Fruit fly (Drosophila melanogaster) whole organism, pupa: Measurements from ENCODE around the gene bb8.

Experiments
- CG10348 ChIP-seq: fragments of 200-800 bp; sonication (Bioruptor generic); IDR thresholded peaks from 2 replicates; pipeline ENCODE4 v1.3.6; 2022; ENCODE audit warnings: missing biosample characterization, missing genetic modification characterization
- CG17806 ChIP-seq: fragments of 200-800 bp; sonication (Bioruptor generic); optimal IDR thresholded peaks from 2 replicates; lab custom pipeline; 2018; ENCODE audit warnings: missing biosample characterization, mild to moderate bottlenecking, missing genetic modification characterization, moderate library complexity
- D1 ChIP-seq: fragments of 200-800 bp; sonication (Bioruptor generic); optimal IDR thresholded peaks from 2 replicates; lab custom pipeline; 2018; ENCODE audit warnings: missing biosample characterization, mild to moderate bottlenecking, missing genetic modification characterization, moderate library complexity
- EcR ChIP-seq: fragments of 200-800 bp; sonication (Bioruptor generic); optimal IDR thresholded peaks from 3 replicates; lab custom pipeline; 2019; ENCODE audit warnings: missing biosample characterization, missing genetic modification characterization, mild to moderate bottlenecking, moderate library complexity, missing genetic modification reagents
- Pif1B ChIP-seq: fragments of 200-800 bp; sonication (Bioruptor generic); optimal IDR thresholded peaks from 3 replicates; lab custom pipeline; 2016; ENCODE audit warnings: missing biosample characterization, missing genetic modification characterization
- fd96Ca ChIP-seq: fragments of 200-800 bp; sonication (Bioruptor generic); IDR thresholded peaks from 3 replicates; pipeline ENCODE4 v1.3.6; 2022; ENCODE audit warnings: missing biosample characterization, missing genetic modification characterization

DNA sequence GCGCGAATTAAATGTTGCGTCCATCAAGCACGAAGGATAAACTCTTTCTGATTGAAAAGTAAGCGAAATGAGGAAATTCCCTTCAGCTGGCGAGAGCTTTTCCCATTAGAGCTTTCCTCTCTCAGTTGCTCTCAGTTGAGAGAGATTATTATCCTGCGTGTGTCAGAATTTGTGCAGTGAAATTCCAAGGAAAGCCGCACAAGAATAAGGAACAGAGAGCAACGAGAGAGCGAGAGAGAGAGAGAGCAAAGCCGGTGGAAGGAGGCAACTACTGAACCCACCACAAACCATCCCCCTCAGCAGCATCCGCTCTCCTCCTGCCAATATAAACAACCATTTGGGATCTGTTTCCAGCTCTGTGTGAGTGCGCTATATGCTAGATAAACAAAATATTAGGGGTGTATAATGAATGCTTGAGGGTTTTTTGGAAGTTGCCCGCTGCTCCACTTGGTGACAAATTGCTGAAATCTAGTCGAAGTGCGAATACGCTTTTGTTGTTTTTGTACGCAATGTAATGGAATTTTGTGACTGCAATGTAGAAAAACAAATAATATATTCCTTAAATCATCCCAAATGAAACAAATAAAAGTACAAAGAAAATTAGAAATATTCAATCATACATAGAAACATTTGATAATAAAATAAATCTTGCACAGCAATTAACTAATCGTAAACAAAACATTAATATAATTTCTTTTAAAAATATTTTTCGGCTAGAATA, 41.0 kb downstream of the bb8 start, which contains the start of gene CG4467:
- TF ChIP-seq Pif1B (GFP tag; lab: Kevin White, UChicago) (no peak), fd96Ca (GFP tag; lab: Robert Waterston, UW) (no peak), EcR (GFP tag; lab: Kevin White, UChicago) (no peak), CG17806 (no peak), CG10348 (no peak), D1 (no peak)
